Fruit fly (Drosophila melanogaster) whole organism, prepupa: ENCODE data around the gene CG9547.

ENCODE experiments used
- CG16779 ChIP-seq: fragments of 200-800 bp; sonication (Bioruptor generic); optimal IDR thresholded peaks from 3 replicates; lab custom pipeline; 2017; ENCODE audit warnings: missing biosample characterization, mild to moderate bottlenecking, missing genetic modification characterization
- CG31627 ChIP-seq: fragments of 200-800 bp; sonication (Bioruptor generic); optimal IDR thresholded peaks from 3 replicates; lab custom pipeline; 2016; ENCODE audit warnings: missing biosample characterization, missing genetic modification characterization
- CG34406 ChIP-seq: fragments of 200-800 bp; sonication (Bioruptor generic); optimal IDR thresholded peaks from 3 replicates; lab custom pipeline; 2016; ENCODE audit warnings: missing biosample characterization, missing genetic modification characterization
- CG4318 ChIP-seq: fragments of 200-800 bp; sonication (Bioruptor generic); optimal IDR thresholded peaks from 3 replicates; lab custom pipeline; 2017; ENCODE audit warnings: missing biosample characterization, mild to moderate bottlenecking, missing genetic modification characterization
- CG6792 ChIP-seq: fragments of 200-800 bp; sonication (Bioruptor generic); optimal IDR thresholded peaks from 3 replicates; lab custom pipeline; 2016; ENCODE audit warnings: missing biosample characterization, missing genetic modification characterization
- CG7368 ChIP-seq: fragments of 200-800 bp; sonication (Bioruptor generic); optimal IDR thresholded peaks from 3 replicates; lab custom pipeline; 2016; ENCODE audit warnings: missing biosample characterization, missing genetic modification characterization
- Eip78C ChIP-seq: fragments of 200-800 bp; sonication (Bioruptor generic); peaks from one replicate; lab custom pipeline; 2016; ENCODE audit warnings: missing biosample characterization, missing genetic modification characterization
- Gug ChIP-seq: fragments of 200-800 bp; sonication (Bioruptor generic); IDR thresholded peaks from 2 replicates; pipeline ENCODE4 v1.3.6; 2022; ENCODE audit warnings: missing biosample characterization, missing genetic modification characterization
- Hr38 ChIP-seq: sonication (Bioruptor generic); optimal IDR thresholded peaks from 2 replicates; lab custom pipeline; 2016; ENCODE audit warnings: missing biosample characterization, missing genetic modification characterization
- acj6 ChIP-seq: fragments of 200-800 bp; sonication (Bioruptor generic); optimal IDR thresholded peaks from 3 replicates; lab custom pipeline; 2016; ENCODE audit warnings: missing biosample characterization, missing genetic modification characterization
- fd59A ChIP-seq: fragments of 200-800 bp; sonication (Bioruptor generic); optimal IDR thresholded peaks from 2 replicates; lab custom pipeline; 2017; ENCODE audit warnings: missing biosample characterization, mild to moderate bottlenecking, missing genetic modification characterization, missing genetic modification reagents
- net ChIP-seq: fragments of 200-800 bp; sonication (Bioruptor generic); optimal IDR thresholded peaks from 3 replicates; lab custom pipeline; 2016; ENCODE audit warnings: missing biosample characterization, missing genetic modification characterization
- spab ChIP-seq: fragments of 200-800 bp; sonication (Bioruptor generic); optimal IDR thresholded peaks from 2 replicates; lab custom pipeline; 2017; ENCODE audit warnings: missing biosample characterization, mild to moderate bottlenecking, missing genetic modification characterization, missing genetic modification reagents
- vri ChIP-seq: fragments of 200-800 bp; sonication (Bioruptor generic); optimal IDR thresholded peaks from 3 replicates; lab custom pipeline; 2016; ENCODE audit warnings: missing biosample characterization, mild to moderate bottlenecking, missing genetic modification characterization

dm6 chr2L:6531985-6532699 is 37.8 kb upstream of the CG9547 start:
- TF ChIP-seq spab (GFP tag; lab: Kevin White, UChicago) (no peak), CG4318 (no peak), CG34406 (GFP tag; lab: Kevin White, UChicago) (no peak), Hr38 (GFP tag; lab: Kevin White, UChicago) (no peak), CG7368 (GFP tag; lab: Kevin White, UChicago) (no peak), CG31627 (GFP tag; lab: Kevin White, UChicago) (no peak), acj6 (no peak), CG6792 (GFP tag; lab: Kevin White, UChicago) (no peak), Gug (GFP tag; lab: Robert Waterston, UW) (no peak), fd59A (GFP tag; lab: Kevin White, UChicago) (no peak), net (GFP tag; lab: Kevin White, UChicago) (no peak), vri (no peak), CG16779 (tag; lab: Kevin White, UChicago) (no peak), Eip78C (peak; percentile 17)
